Fruit fly (Drosophila melanogaster) S2 (cell line): ENCODE results near the gene CG13361.

Experiments
- CG8478 ChIP-seq: fragments of >200 bp; optimal IDR thresholded peaks from 2 replicates; lab custom pipeline; 2018
- CTCF ChIP-seq, 2 experiments: fragments of >200 bp; optimal IDR thresholded peaks; 2 replicates each; lab custom pipeline; 2018

DNA sequence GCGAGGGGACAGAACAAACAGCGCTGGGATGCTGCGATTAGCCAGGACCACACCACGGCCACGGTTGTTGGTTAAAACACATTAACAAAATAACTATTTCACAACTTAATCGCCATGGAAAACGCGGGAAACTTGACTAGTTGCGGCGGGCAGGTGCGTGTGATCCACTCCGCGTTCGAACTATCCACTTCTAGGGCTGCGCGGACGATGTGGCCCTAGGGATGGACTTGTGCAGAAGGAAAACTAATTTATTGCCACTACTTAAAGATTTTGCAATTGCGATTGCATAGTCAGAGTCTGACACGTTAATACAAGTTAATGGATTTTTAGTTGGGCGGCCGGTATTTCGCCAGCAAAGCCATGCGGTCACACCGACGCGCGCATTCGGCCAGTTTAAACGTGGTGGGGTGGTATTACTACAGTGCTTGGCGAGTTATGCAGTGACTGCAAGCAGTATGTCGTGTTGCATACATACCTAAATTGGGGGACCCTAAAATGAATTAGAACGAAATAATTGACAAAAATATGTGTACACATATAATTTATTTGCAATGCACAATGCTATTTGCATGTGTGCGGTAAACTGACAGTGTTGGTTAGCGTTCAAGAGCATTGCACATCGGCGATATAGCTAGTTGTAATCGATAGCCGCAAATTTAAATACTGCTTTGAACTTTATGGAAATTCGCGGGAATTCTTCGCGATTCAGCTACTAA, 47.9 kb upstream of the CG13361 start, which contains the start of gene Rbf:
- TF ChIP-seq CG8478 (lab: Kevin White, UChicago) (no peak), CTCF (optimal IDR thresholded peaks at IDR 0.05; lab: Kevin White, UChicago) (no peak)
